Fruit fly (Drosophila melanogaster) whole organism, embryonic: ENCODE measurements around the gene CG1622.

Experiments
- Antp ChIP-seq: fragments of 200-800 bp; sonication (Bioruptor generic); optimal IDR thresholded peaks from 3 replicates; lab custom pipeline; 2016; ENCODE audit warnings: missing biosample characterization, missing genetic modification characterization
- Atf6 ChIP-seq: fragments of 200-800 bp; sonication (Bioruptor generic); IDR thresholded peaks from 2 replicates; pipeline ENCODE4 v1.3.6; 2022; ENCODE audit warnings: missing biosample characterization, missing genetic modification characterization
- BtbVII ChIP-seq: fragments of 200-800 bp; sonication (Bioruptor generic); optimal IDR thresholded peaks from 3 replicates; lab custom pipeline; 2017; ENCODE audit warnings: missing biosample characterization, mild to moderate bottlenecking, missing genetic modification characterization
- CG11695 ChIP-seq: fragments of 200-800 bp; sonication (Bioruptor generic); IDR thresholded peaks from 3 replicates; pipeline ENCODE4 v1.3.6; 2022; ENCODE audit warnings: missing biosample characterization, missing genetic modification characterization
- CG11696 ChIP-seq: fragments of 200-800 bp; sonication (Bioruptor generic); IDR thresholded peaks from 2 replicates; pipeline ENCODE4 v1.3.6; 2022; ENCODE audit warnings: missing biosample characterization, missing genetic modification characterization
- CG12236 ChIP-seq: fragments of 200-800 bp; sonication (Bioruptor generic); optimal IDR thresholded peaks from 2 replicates; lab custom pipeline; 2016; ENCODE audit warnings: missing biosample characterization, missing genetic modification characterization
- CG13123 ChIP-seq: fragments of 200-800 bp; sonication (Bioruptor generic); optimal IDR thresholded peaks from 2 replicates; lab custom pipeline; 2016; ENCODE audit warnings: missing biosample characterization, missing genetic modification characterization
- CG13894 ChIP-seq: fragments of 200-800 bp; sonication (Bioruptor generic); optimal IDR thresholded peaks from 3 replicates; lab custom pipeline; 2018; ENCODE audit warnings: missing biosample characterization, mild to moderate bottlenecking, missing genetic modification characterization, moderate library complexity
- CG14014 ChIP-seq: fragments of 200-800 bp; sonication (Bioruptor generic); IDR thresholded peaks from 2 replicates; pipeline ENCODE4 v1.3.6; 2022; ENCODE audit warnings: missing biosample characterization, missing genetic modification characterization
- CG14710 ChIP-seq: fragments of 200-800 bp; sonication (Bioruptor generic); optimal IDR thresholded peaks from 3 replicates; lab custom pipeline; 2019; ENCODE audit warnings: missing biosample characterization, mild to moderate bottlenecking, missing genetic modification characterization, moderate library complexity
- CG15479 ChIP-seq: fragments of 200-800 bp; sonication (Bioruptor generic); optimal IDR thresholded peaks from 3 replicates; lab custom pipeline; 2019; ENCODE audit warnings: missing biosample characterization, mild to moderate bottlenecking, missing genetic modification characterization, moderate library complexity
- CG15601 ChIP-seq: fragments of 200-800 bp; sonication (Bioruptor generic); optimal IDR thresholded peaks from 3 replicates; lab custom pipeline; 2019; ENCODE audit warnings: missing biosample characterization, mild to moderate bottlenecking, missing genetic modification characterization, moderate library complexity
- CG1647 ChIP-seq: fragments of 200-800 bp; sonication (Bioruptor generic); optimal IDR thresholded peaks from 3 replicates; lab custom pipeline; 2016; ENCODE audit warnings: missing biosample characterization, missing genetic modification characterization
- CG16815 ChIP-seq: fragments of 200-800 bp; sonication (Bioruptor generic); optimal IDR thresholded peaks from 3 replicates; lab custom pipeline; 2017; ENCODE audit warnings: missing biosample characterization, mild to moderate bottlenecking, missing genetic modification characterization
- CG1832 ChIP-seq: fragments of 200-800 bp; sonication (Bioruptor generic); optimal IDR thresholded peaks from 2 replicates; lab custom pipeline; 2017; ENCODE audit warnings: missing biosample characterization, mild to moderate bottlenecking, missing genetic modification characterization, inconsistent platforms
- CG18599 ChIP-seq: fragments of 200-800 bp; sonication (Bioruptor generic); optimal IDR thresholded peaks from 3 replicates; lab custom pipeline; 2017; ENCODE audit warnings: missing biosample characterization, missing genetic modification characterization, mild to moderate bottlenecking, moderate library complexity, missing genetic modification reagents
- CG2120 ChIP-seq: fragments of 200-800 bp; sonication (Bioruptor generic); optimal IDR thresholded peaks from 3 replicates; lab custom pipeline; 2016; ENCODE audit warnings: missing biosample characterization, missing genetic modification characterization
- CG6654 ChIP-seq: fragments of 200-800 bp; sonication (Bioruptor generic); optimal IDR thresholded peaks from 2 replicates; lab custom pipeline; 2017; ENCODE audit warnings: missing biosample characterization, mild to moderate bottlenecking, missing genetic modification characterization
- CG6765 ChIP-seq: fragments of 200-800 bp; sonication (Bioruptor generic); optimal IDR thresholded peaks from 3 replicates; lab custom pipeline; 2017; ENCODE audit warnings: missing biosample characterization, mild to moderate bottlenecking, missing genetic modification characterization
- CG7786 ChIP-seq: fragments of 200-800 bp; sonication (Bioruptor generic); optimal IDR thresholded peaks from 2 replicates; lab custom pipeline; 2016; ENCODE audit warnings: missing biosample characterization, missing genetic modification characterization
- CG7963 ChIP-seq: fragments of 200-800 bp; sonication (Bioruptor generic); IDR thresholded peaks from 3 replicates; pipeline ENCODE4 v1.3.6; 2022; ENCODE audit warnings: missing biosample characterization, missing genetic modification characterization; ENCODE audit not compliant: partially characterized antibody
- CG9215 ChIP-seq: fragments of 200-800 bp; sonication (Bioruptor generic); IDR thresholded peaks from 2 replicates; pipeline ENCODE4 v1.3.6; 2022; ENCODE audit warnings: missing biosample characterization, missing genetic modification characterization
- CG9609 ChIP-seq: fragments of 200-800 bp; sonication (Bioruptor generic); optimal IDR thresholded peaks from 3 replicates; lab custom pipeline; 2016; ENCODE audit warnings: missing biosample characterization, missing genetic modification characterization
- Chrac-16 ChIP-seq: fragments of 200-800 bp; sonication (Bioruptor generic); optimal IDR thresholded peaks from 3 replicates; lab custom pipeline; 2016; ENCODE audit warnings: missing biosample characterization, missing genetic modification characterization
- Deaf1 ChIP-seq: fragments of 200-800 bp; optimal IDR thresholded peaks from 3 replicates; lab custom pipeline; 2019; ENCODE audit warnings: missing biosample characterization, mild to moderate bottlenecking, missing genetic modification characterization, moderate library complexity
- Dek ChIP-seq: fragments of 200-800 bp; sonication (Bioruptor generic); optimal IDR thresholded peaks from 3 replicates; lab custom pipeline; 2019; ENCODE audit warnings: missing biosample characterization, mild to moderate bottlenecking, missing genetic modification characterization, moderate library complexity
- Fer1 ChIP-seq: fragments of 200-800 bp; sonication (Bioruptor generic); optimal IDR thresholded peaks from 2 replicates; lab custom pipeline; 2017; ENCODE audit warnings: missing biosample characterization, mild to moderate bottlenecking, missing genetic modification characterization
- HLHmδ ChIP-seq: fragments of 200-800 bp; sonication (Bioruptor generic); optimal IDR thresholded peaks from 2 replicates; lab custom pipeline; 2018; ENCODE audit warnings: missing biosample characterization, mild to moderate bottlenecking, missing genetic modification characterization, moderate library complexity
- Hmx ChIP-seq: fragments of 200-800 bp; sonication (Bioruptor generic); optimal IDR thresholded peaks from 2 replicates; lab custom pipeline; 2016; ENCODE audit warnings: missing biosample characterization, missing genetic modification characterization
- Ravus ChIP-seq: fragments of 200-800 bp; sonication (Bioruptor generic); IDR thresholded peaks from 2 replicates; pipeline ENCODE4 v1.3.6; 2022; ENCODE audit warnings: missing biosample characterization, missing genetic modification characterization
- aop ChIP-seq: fragments of 200-800 bp; sonication (Bioruptor generic); IDR thresholded peaks from 2 replicates; pipeline ENCODE4 v1.3.6; 2022; ENCODE audit warnings: missing biosample characterization, missing genetic modification characterization
- bab2 ChIP-seq: fragments of 200-800 bp; sonication (Bioruptor generic); optimal IDR thresholded peaks from 2 replicates; lab custom pipeline; 2016; ENCODE audit warnings: missing biosample characterization, missing genetic modification characterization
- crol ChIP-seq: fragments of 200-800 bp; sonication (Bioruptor generic); IDR thresholded peaks from 2 replicates; pipeline ENCODE4 v1.3.6; 2022; ENCODE audit warnings: missing biosample characterization, missing genetic modification characterization
- ewg ChIP-seq: fragments of 200-800 bp; sonication (Bioruptor generic); optimal IDR thresholded peaks from 3 replicates; lab custom pipeline; 2017; ENCODE audit warnings: mild to moderate bottlenecking, missing biosample characterization, missing genetic modification reagents, missing genetic modification characterization
- exex ChIP-seq: fragments of 200-800 bp; sonication (Bioruptor generic); optimal IDR thresholded peaks from 4 replicates; lab custom pipeline; 2018; ENCODE audit warnings: missing biosample characterization, mild to moderate bottlenecking, missing genetic modification characterization, moderate library complexity
- fd96Cb ChIP-seq: fragments of 200-800 bp; sonication (Bioruptor generic); optimal IDR thresholded peaks from 2 replicates; lab custom pipeline; 2018; ENCODE audit warnings: missing biosample characterization, mild to moderate bottlenecking, missing genetic modification characterization, moderate library complexity
- hb ChIP-seq: fragments of 200-800 bp; sonication (Bioruptor generic); IDR thresholded peaks from 3 replicates; pipeline ENCODE4 v1.3.6; 2022; ENCODE audit warnings: missing biosample characterization, missing genetic modification characterization; ENCODE audit not compliant: partially characterized antibody
- her ChIP-seq: fragments of 200-800 bp; sonication (Bioruptor generic); optimal IDR thresholded peaks from 2 replicates; lab custom pipeline; 2016; ENCODE audit warnings: missing biosample characterization, missing genetic modification characterization
- lab ChIP-seq: fragments of 200-800 bp; sonication (Bioruptor generic); optimal IDR thresholded peaks from 3 replicates; lab custom pipeline; 2017; ENCODE audit warnings: missing biosample characterization, missing genetic modification characterization, mild to moderate bottlenecking, moderate library complexity, missing genetic modification reagents
- lola ChIP-seq, 3 experiments: fragments of >200 bp in 2 of 3; fragments of 200-800 bp in 1 of 3; sonication (Bioruptor generic) in 1 of 3; optimal IDR thresholded peaks; 2 replicates each; lab custom pipeline; 2017 to 2019; ENCODE audit warnings: missing biosample characterization in 3 of 3, missing genetic modification characterization in 3 of 3, mild to moderate bottlenecking in 1 of 3, moderate library complexity in 1 of 3
- nerfin-1 ChIP-seq: fragments of 200-800 bp; sonication (Bioruptor generic); optimal IDR thresholded peaks from 3 replicates; lab custom pipeline; 2019; ENCODE audit warnings: missing biosample characterization, mild to moderate bottlenecking, missing genetic modification characterization, moderate library complexity
- sna ChIP-seq: fragments of 200-800 bp; sonication (Bioruptor generic); IDR thresholded peaks from 2 replicates; pipeline ENCODE4 v1.3.6; 2022; ENCODE audit warnings: missing biosample characterization, missing genetic modification characterization; ENCODE audit not compliant: partially characterized antibody
- so ChIP-seq: fragments of 200-800 bp; sonication (Bioruptor generic); IDR thresholded peaks from 3 replicates; pipeline ENCODE4 v1.3.6; 2022; ENCODE audit warnings: missing biosample characterization, missing genetic modification characterization
- sqz ChIP-seq: fragments of 200-800 bp; sonication (Bioruptor generic); optimal IDR thresholded peaks from 3 replicates; lab custom pipeline; 2018; ENCODE audit warnings: missing biosample characterization, mild to moderate bottlenecking, missing genetic modification characterization
- tin ChIP-seq: fragments of 200-800 bp; sonication (Bioruptor generic); optimal IDR thresholded peaks from 3 replicates; lab custom pipeline; 2016; ENCODE audit warnings: missing biosample characterization, missing genetic modification characterization
- vnd ChIP-seq: fragments of 200-800 bp; sonication (Bioruptor generic); IDR thresholded peaks from 3 replicates; pipeline ENCODE4 v1.3.6; 2022; ENCODE audit warnings: missing biosample characterization, missing genetic modification characterization; ENCODE audit not compliant: partially characterized antibody
- zen2 ChIP-seq: fragments of 200-800 bp; sonication (Bioruptor generic); IDR thresholded peaks from 3 replicates; pipeline ENCODE4 v1.3.6; 2022; ENCODE audit warnings: missing biosample characterization, missing genetic modification characterization; ENCODE audit not compliant: partially characterized antibody

The CG1622 gene

DNA sequence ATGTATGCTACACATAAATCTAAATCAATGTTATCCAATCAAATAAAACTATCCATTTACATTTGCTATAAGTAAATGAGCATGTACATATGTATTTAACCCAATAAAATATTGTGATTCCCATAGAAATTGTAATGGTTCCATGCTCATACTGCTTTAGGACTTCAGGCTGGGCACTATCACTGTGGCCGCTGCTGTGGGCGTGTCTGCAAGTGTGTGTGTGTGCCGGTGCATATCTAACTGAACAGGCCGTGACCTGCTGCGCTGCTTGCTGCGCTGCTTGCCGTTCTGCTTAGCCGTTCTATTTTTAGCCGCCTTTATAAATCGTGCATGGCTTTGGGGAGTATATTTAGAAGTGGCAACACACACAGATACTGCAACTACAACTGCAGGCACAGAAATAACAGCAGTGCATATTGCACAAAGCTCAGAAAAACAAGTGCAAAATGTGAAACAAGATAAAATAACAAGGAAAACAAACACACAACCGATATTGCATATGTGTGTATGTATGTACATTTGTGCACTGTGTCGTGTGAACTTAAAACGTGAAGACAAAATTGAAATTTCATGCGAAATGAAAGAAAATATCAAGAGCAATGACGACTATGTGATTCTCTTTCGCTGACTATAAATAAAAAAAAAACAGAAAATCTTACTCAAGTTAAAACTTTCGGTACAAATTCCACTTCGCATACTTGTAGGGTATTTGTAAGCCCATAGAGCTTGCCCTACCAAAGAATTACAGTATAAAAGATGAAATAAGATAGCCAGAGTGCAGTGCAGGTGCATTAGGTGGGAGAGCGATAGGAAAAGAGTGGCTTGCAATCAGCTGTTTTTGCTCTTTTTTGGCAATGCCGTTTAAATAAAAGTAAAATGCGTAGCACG, 19.1 kb upstream of the CG1622 start (continued):
- TF ChIP-seq fd96Cb (tag; lab: Kevin White, UChicago) (peak; percentile 0), sna (no peak), Ravus (no peak), CG7786 (GFP tag; lab: Kevin White, UChicago) (no peak), CG16815 (GFP tag; lab: Kevin White, UChicago) (no peak), CG1647 (GFP tag; lab: Kevin White, UChicago) (peak; percentile 24), tin (GFP tag; lab: Kevin White, UChicago) (no peak), hb (GFP tag; lab: Robert Waterston, UW) (no peak), CG15479 (GFP tag; lab: Kevin White, UChicago) (peak; percentile 17), Chrac-16 (peak; percentile 34), BtbVII (GFP tag; lab: Kevin White, UChicago) (no peak), her (GFP tag; lab: Kevin White, UChicago) (no peak), CG11695 (GFP tag; lab: Robert Waterston, UW) (no peak), CG14014 (GFP tag; lab: Robert Waterston, UW) (0 out of 2 replicates have a peak, but pooled peaks have one; percentile 33), Hmx (GFP tag; lab: Kevin White, UChicago) (no peak)

DNA sequence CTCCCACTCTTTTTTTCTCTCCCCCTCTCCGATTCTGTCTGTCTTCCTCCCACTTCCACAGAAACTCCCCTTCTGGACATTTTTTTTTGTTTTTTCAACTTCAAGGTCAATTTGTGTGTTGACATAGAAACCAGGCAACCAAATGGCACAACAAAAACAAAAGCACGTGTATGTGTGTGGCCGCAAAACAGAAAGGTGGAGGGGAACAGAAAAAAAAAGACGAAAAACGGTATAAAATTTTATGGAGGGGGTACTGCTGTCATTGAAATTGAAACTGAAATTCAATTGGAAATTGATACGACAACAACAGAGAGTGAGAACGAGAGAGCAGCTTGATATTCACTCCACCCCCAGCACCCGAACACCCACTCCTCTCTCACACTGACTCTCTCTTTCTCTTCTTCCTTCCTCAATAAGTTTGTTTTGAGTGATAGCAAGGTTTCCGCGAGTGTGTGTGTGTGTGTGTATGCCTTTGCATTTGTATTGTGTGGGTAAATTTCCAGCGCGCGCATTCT, 18.4 kb upstream of the CG1622 start:
- TF ChIP-seq Fer1 (peak; percentile 30), exex (peak; percentile 2), CG1647 (GFP tag; lab: Kevin White, UChicago) (no peak), CG13894 (no peak), CG14710 (tag; lab: Kevin White, UChicago) (no peak), CG15601 (peak; percentile 99), vnd (GFP tag; lab: Robert Waterston, UW) (no peak), CG6654 (GFP tag; lab: Kevin White, UChicago) (no peak), Antp (GFP tag; lab: Kevin White, UChicago) (no peak), CG11696 (GFP tag; lab: Robert Waterston, UW) (peak; percentile 39), lola (GFP tag; optimal IDR thresholded peaks at IDR 0.05; lab: Kevin White, UChicago) (peak in 1 of 3 experiments; percentile 24), Dek (tag; lab: Kevin White, UChicago) (no peak), CG1832 (GFP tag; lab: Kevin White, UChicago) (no peak), sqz (GFP tag; lab: Kevin White, UChicago) (peak; percentile 71), CG18599 (GFP tag; lab: Kevin White, UChicago) (peak; percentile 3), aop (GFP tag; lab: Robert Waterston, UW) (no peak), CG7963 (GFP tag; lab: Robert Waterston, UW) (no peak), zen2 (GFP tag; lab: Robert Waterston, UW) (no peak), nerfin-1 (tag; lab: Kevin White, UChicago) (no peak), CG9215 (GFP tag; lab: Robert Waterston, UW) (no peak), so (GFP tag; lab: Robert Waterston, UW) (peak; percentile 53; the same call in 1 of the 3 replicates), Atf6 (GFP tag; lab: Robert Waterston, UW) (no peak), Deaf1 (tag; lab: Kevin White, UChicago) (no peak), lab (peak; percentile 6), CG6765 (GFP tag; lab: Kevin White, UChicago) (peak; percentile 23), CG9609 (GFP tag; lab: Kevin White, UChicago) (no peak), ewg (GFP tag; lab: Kevin White, UChicago) (peak; percentile 60), crol (GFP tag; lab: Robert Waterston, UW) (peak; percentile 37; the same call in 1 of the 2 replicates), bab2 (no peak), CG13123 (GFP tag; lab: Kevin White, UChicago) (no peak), HLHmδ (peak; percentile 11), CG12236 (GFP tag; lab: Kevin White, UChicago) (no peak), CG2120 (GFP tag; lab: Kevin White, UChicago) (no peak)
